Worm (Caenorhabditis elegans) whole organism, late embryonic: ENCODE results near the gene T21B4.15.

Source experiments
- K02D7.2 ChIP-seq: sonication (generic microtip); optimal IDR thresholded peaks from 2 replicates; lab custom pipeline; 2017; ENCODE audit warnings: mild to moderate bottlenecking, missing genetic modification characterization, missing compliant biosample characterization
- ama-1 ChIP-seq: fragments of 150-350 bp; optimal IDR thresholded peaks from 2 replicates; lab custom pipeline; 2014
- ceh-14 ChIP-seq: sonication (generic microtip); optimal IDR thresholded peaks from 2 replicates; lab custom pipeline; 2016; ENCODE audit warnings: missing genotype, missing genetic modification characterization, missing compliant biosample characterization
- ceh-2 ChIP-seq: sonication (generic microtip); optimal IDR thresholded peaks from 2 replicates; lab custom pipeline; 2016; ENCODE audit warnings: missing genotype, missing genetic modification characterization, missing compliant biosample characterization
- ceh-9 ChIP-seq: sonication (generic microtip); optimal IDR thresholded peaks from 2 replicates; lab custom pipeline; 2016; ENCODE audit warnings: mild to moderate bottlenecking, missing genetic modification characterization, inconsistent platforms, missing compliant biosample characterization
- che-1 ChIP-seq: sonication (generic microtip); optimal IDR thresholded peaks from 2 replicates; lab custom pipeline; 2016; ENCODE audit warnings: mild to moderate bottlenecking, missing genetic modification characterization, missing compliant biosample characterization
- elt-2 ChIP-seq: sonication (generic microtip); optimal IDR thresholded peaks from 2 replicates; lab custom pipeline; 2016; ENCODE audit warnings: missing genetic modification reagents, missing genetic modification characterization, missing compliant biosample characterization
- hlh-15 ChIP-seq: sonication (generic microtip); optimal IDR thresholded peaks from 2 replicates; lab custom pipeline; 2016; ENCODE audit warnings: missing genetic modification characterization, missing compliant biosample characterization
- lim-6 ChIP-seq: sonication (generic microtip); optimal IDR thresholded peaks from 2 replicates; lab custom pipeline; 2016; ENCODE audit warnings: missing genetic modification characterization, missing compliant biosample characterization
- nhr-11 ChIP-seq: fragments of 150-350 bp; optimal IDR thresholded peaks from 2 replicates; lab custom pipeline; 2014; ENCODE audit warnings: missing biosample characterization, missing genetic modification characterization
- rnt-1 ChIP-seq: sonication (generic microtip); optimal IDR thresholded peaks from 2 replicates; lab custom pipeline; 2016; ENCODE audit warnings: missing genetic modification characterization, missing compliant biosample characterization
- tbx-2 ChIP-seq: sonication (generic microtip); optimal IDR thresholded peaks from 2 replicates; lab custom pipeline; 2016; ENCODE audit warnings: missing genetic modification characterization, missing compliant biosample characterization

ce11 chrII:12459422-12459821 is 30.6 kb upstream of the T21B4.15 start, which contains the start of gene tag-281:
- no peak for TF ChIP-seq nhr-11
- TF ChIP-seq K02D7.2 (tag; lab: Kevin White, UChicago), result no peak
- no peak for TF ChIP-seq hlh-15 (tag; lab: Kevin White, UChicago)
- TF ChIP-seq che-1, result no peak
- no peak for TF ChIP-seq ceh-14 (tag; lab: Kevin White, UChicago)
- no peak for TF ChIP-seq lim-6 (tag; lab: Kevin White, UChicago)
- TF ChIP-seq ceh-2 (tag; lab: Kevin White, UChicago), result no peak
- no peak for TF ChIP-seq rnt-1 (tag; lab: Kevin White, UChicago)
- TF ChIP-seq ama-1 (lab: Kevin White, UChicago), result no peak
- TF ChIP-seq elt-2, result no peak
- TF ChIP-seq ceh-9 (tag; lab: Kevin White, UChicago), result no peak
- no peak for TF ChIP-seq tbx-2 (tag; lab: Kevin White, UChicago)
